Worm (Caenorhabditis elegans) whole organism, midembryonic: ENCODE results near the gene sulp-4.
A peak's percentile ranks its signal among the peaks of the same experiment; 100 is the strongest.

ENCODE experiments used
- T22C8.4 ChIP-seq: fragments of 200-800 bp; sonication (Bioruptor generic); IDR thresholded peaks from 2 replicates; pipeline ENCODE4 v1.3.6; 2022; ENCODE audit warnings: missing genetic modification characterization, missing compliant biosample characterization
- cog-1 ChIP-seq: sonication (generic microtip); optimal IDR thresholded peaks from 2 replicates; lab custom pipeline; 2016; ENCODE audit warnings: missing genetic modification characterization, missing compliant biosample characterization
- flt-1 ChIP-seq: fragments of 200-800 bp; sonication (Bioruptor generic); IDR thresholded peaks from 2 replicates; pipeline ENCODE4 v1.3.6; 2022; ENCODE audit warnings: missing genetic modification characterization, missing compliant biosample characterization
- klf-2 ChIP-seq: fragments of 200-800 bp; sonication (Bioruptor generic); conservative IDR thresholded peaks from 2 replicates; pipeline ENCODE4 v1.3.6; 2022; ENCODE audit warnings: missing genetic modification reagents, missing genetic modification characterization, missing compliant biosample characterization
- med-1 ChIP-seq: sonication (generic microtip); optimal IDR thresholded peaks from 2 replicates; lab custom pipeline; 2017; ENCODE audit warnings: missing genetic modification characterization, mild to moderate bottlenecking, missing compliant biosample characterization, antibody characterized with exemption, missing genetic modification reagents; ENCODE audit not compliant: insufficient read depth
- ref-1 ChIP-seq: fragments of 200-800 bp; sonication (Bioruptor generic); conservative IDR thresholded peaks from 2 replicates; pipeline ENCODE4 v1.3.6; 2022; ENCODE audit warnings: missing genetic modification reagents, missing genetic modification characterization, missing compliant biosample characterization
- tab-1 ChIP-seq: fragments of 200-800 bp; sonication (Bioruptor generic); IDR thresholded peaks from 2 replicates; pipeline ENCODE4 v1.3.6; 2022; ENCODE audit warnings: missing genetic modification characterization, missing compliant biosample characterization
- ztf-23 ChIP-seq: fragments of 200-800 bp; sonication (Bioruptor generic); IDR thresholded peaks from 2 replicates; pipeline ENCODE4 v1.3.6; 2022; ENCODE audit warnings: missing genetic modification reagents, missing genetic modification characterization, missing compliant biosample characterization
- ztf-29 ChIP-seq: fragments of 200-800 bp; sonication (Bioruptor generic); IDR thresholded peaks from 2 replicates; pipeline ENCODE4 v1.3.6; 2022; ENCODE audit warnings: missing genetic modification reagents, missing genetic modification characterization, missing compliant biosample characterization

The sulp-4 gene

DNA sequence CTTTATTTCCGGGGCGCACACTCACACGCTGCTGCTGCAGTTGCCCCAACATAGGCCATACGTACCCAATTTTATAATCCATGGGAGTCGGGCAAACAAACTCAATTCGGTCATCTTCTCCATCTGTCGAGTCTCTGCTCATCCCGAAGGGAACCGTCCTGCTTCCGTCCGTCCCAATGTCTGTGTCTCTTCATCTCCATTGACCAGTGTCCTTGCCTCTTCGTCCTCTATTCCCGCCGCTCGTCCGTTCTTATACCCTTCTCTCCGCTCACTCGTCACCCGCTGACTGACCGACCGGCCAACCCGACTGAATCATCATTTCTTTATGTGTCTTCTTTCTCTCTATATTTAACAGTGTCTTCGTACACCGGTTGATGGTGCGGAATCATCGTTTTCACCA lies 30.3 kb upstream of the sulp-4 start:
- TF ChIP-seq tab-1 (GFP tag; lab: Robert Waterston, UW): peak; percentile 68; the same call in 1 of the 2 replicates
- no peak for TF ChIP-seq ztf-23 (GFP tag; lab: Robert Waterston, UW)
- TF ChIP-seq cog-1 (tag; lab: Kevin White, UChicago): peak; percentile 48

DNA sequence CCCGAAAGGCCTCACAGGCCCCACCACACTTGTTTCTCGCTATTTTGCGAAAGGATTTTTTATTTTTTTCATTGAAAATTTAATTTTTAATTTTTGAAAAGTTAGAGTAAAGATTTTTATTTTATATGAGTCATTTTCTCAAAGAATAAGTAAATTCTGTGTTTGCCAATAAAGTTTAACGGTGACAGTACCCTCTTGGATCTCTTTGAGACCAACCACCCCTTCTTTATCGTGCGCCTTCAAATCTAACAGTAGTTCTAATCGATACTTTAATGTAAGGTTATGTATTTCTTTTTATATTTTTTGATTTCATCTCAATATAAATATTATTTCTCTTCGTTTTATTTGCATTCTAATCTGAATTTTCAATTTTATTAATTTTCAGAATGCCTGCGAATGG lies 29.7 kb upstream of the sulp-4 start, which contains the start of gene hmp-1:
Gene hmp-1, plus strand, starts transcription at position 380 of the 400 bp plus-strand sequence.
- TF ChIP-seq flt-1 (GFP tag; lab: Robert Waterston, UW): no peak
- TF ChIP-seq T22C8.4 (GFP tag; lab: Robert Waterston, UW): no peak
- TF ChIP-seq tab-1 (GFP tag; lab: Robert Waterston, UW): no peak
- TF ChIP-seq ztf-29: no peak
- TF ChIP-seq ref-1 (GFP tag; lab: Robert Waterston, UW): no peak
- TF ChIP-seq cog-1 (tag; lab: Kevin White, UChicago): no peak
- no peak for TF ChIP-seq med-1
- TF ChIP-seq ztf-23 (GFP tag; lab: Robert Waterston, UW): no peak
- no peak for TF ChIP-seq klf-2 (GFP tag; lab: Robert Waterston, UW)

DNA sequence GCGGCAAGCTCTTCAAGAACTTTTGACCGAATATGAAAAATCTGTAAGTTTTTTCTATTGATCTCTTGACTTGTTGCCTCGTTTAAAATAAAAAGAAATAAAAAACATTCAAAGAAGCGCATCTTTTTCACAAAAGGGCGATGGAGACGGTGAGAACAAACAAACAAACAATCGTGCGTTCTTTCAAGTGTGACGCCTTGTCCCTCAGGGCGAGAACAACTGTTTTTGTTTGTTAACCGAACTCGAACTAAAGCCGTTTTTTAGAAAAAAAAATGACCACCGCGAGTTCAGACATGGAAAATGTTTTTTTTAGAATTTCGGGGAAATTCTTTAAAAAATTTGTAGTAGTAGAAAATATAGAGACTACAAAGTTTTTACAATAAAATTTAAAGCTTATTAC lies 28.2 kb upstream of the sulp-4 start:
- TF ChIP-seq ztf-29 (no peak), klf-2 (GFP tag; lab: Robert Waterston, UW) (no peak), ztf-23 (GFP tag; lab: Robert Waterston, UW) (no peak), ref-1 (GFP tag; lab: Robert Waterston, UW) (no peak), tab-1 (GFP tag; lab: Robert Waterston, UW) (no peak), T22C8.4 (GFP tag; lab: Robert Waterston, UW) (no peak), cog-1 (tag; lab: Kevin White, UChicago) (no peak), flt-1 (GFP tag; lab: Robert Waterston, UW) (no peak), med-1 (no peak)

DNA sequence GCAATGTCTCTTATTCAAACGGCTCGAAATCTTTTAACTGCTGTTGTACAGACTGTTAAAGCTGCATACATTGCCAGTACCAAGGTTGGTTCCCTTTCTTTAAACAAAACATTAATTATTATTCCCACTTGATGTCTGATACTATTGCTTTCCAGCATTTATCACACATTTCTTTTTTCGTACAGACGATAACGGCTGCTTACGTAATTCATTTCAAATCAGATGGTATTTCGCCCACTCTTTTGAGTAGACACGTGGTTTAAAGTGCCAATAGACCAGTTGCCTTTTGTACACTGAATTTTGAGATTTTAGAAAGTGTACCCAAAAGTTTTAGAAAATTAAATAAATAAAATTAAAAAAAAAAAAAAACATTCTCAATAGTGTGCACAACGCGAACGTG lies 25.8 kb upstream of the sulp-4 start:
- TF ChIP-seq tab-1 (GFP tag; lab: Robert Waterston, UW) (no peak), cog-1 (tag; lab: Kevin White, UChicago) (no peak), T22C8.4 (GFP tag; lab: Robert Waterston, UW) (no peak), ztf-23 (GFP tag; lab: Robert Waterston, UW) (no peak), ref-1 (GFP tag; lab: Robert Waterston, UW) (no peak), med-1 (no peak), klf-2 (GFP tag; lab: Robert Waterston, UW) (no peak), ztf-29 (no peak), flt-1 (GFP tag; lab: Robert Waterston, UW) (no peak)

DNA sequence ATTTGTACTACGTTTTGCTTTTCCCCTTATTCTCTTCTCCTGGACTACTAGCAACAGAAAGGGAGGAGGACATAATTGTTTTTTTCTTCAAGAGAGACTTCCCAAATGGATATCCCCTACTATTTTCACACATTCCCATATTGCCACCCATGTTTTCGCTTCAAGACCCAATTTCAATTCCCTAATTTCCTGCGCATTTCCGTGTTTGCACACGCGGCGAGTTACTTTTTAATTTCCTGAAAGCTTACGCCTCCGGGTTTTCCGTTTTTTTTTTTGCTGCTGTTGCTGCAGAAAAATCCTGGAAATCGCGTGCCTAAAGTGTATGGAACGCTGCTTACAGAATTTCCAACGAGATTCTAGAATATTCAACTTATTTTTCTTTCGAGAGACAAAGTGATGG lies 22.9 kb upstream of the sulp-4 start:
- TF ChIP-seq flt-1 (GFP tag; lab: Robert Waterston, UW) (no peak), ztf-23 (GFP tag; lab: Robert Waterston, UW) (no peak), T22C8.4 (GFP tag; lab: Robert Waterston, UW) (no peak), ztf-29 (no peak), med-1 (no peak), ref-1 (GFP tag; lab: Robert Waterston, UW) (no peak), klf-2 (GFP tag; lab: Robert Waterston, UW) (no peak), cog-1 (tag; lab: Kevin White, UChicago) (no peak), tab-1 (GFP tag; lab: Robert Waterston, UW) (no peak)

DNA sequence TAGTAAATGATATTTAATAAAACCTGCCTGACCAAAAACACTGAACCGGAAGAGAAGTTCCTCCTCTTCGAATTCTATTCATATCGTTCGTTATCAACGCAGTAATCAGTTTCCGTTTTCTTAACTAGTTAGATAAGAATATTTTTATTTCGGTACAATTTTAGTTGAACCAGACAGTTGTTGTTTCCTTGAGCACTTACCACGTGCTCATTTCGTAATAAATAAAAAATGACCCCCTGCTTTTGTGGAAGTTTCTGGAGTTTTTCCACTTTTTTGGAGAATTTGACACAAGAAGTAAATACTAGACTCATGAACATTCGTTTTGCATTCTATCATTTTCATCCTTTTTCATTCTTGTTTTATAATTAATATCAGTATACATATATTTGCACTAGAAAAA lies 21.4 kb upstream of the sulp-4 start:
- no peak for TF ChIP-seq ztf-29
- no peak for TF ChIP-seq ztf-23 (GFP tag; lab: Robert Waterston, UW)
- TF ChIP-seq ref-1 (GFP tag; lab: Robert Waterston, UW): no peak
- TF ChIP-seq med-1: no peak
- TF ChIP-seq cog-1 (tag; lab: Kevin White, UChicago): no peak

DNA sequence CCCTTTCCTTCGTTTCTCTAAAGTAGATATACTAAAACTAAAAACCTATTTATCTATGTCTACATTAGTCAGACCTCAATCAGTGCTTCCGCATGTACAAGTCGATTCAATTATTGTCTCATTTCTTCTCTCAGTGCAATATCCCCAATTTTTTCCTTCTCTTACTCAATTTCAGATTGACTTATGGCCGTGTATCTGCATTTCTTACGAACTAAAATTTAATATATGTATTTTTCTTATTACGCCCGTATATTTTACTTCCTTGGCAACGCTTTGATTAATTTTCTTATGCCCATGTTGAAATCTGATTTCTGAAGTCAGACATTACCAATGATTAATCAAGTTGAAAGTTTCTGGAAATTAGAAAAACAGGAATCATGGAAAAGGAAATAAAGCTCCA lies 20.3 kb upstream of the sulp-4 start:
- TF ChIP-seq cog-1 (tag; lab: Kevin White, UChicago) (no peak), ref-1 (GFP tag; lab: Robert Waterston, UW) (no peak), ztf-23 (GFP tag; lab: Robert Waterston, UW) (no peak), med-1 (no peak), tab-1 (GFP tag; lab: Robert Waterston, UW) (no peak), flt-1 (GFP tag; lab: Robert Waterston, UW) (no peak), T22C8.4 (GFP tag; lab: Robert Waterston, UW) (no peak), klf-2 (GFP tag; lab: Robert Waterston, UW) (no peak), ztf-29 (no peak)

DNA sequence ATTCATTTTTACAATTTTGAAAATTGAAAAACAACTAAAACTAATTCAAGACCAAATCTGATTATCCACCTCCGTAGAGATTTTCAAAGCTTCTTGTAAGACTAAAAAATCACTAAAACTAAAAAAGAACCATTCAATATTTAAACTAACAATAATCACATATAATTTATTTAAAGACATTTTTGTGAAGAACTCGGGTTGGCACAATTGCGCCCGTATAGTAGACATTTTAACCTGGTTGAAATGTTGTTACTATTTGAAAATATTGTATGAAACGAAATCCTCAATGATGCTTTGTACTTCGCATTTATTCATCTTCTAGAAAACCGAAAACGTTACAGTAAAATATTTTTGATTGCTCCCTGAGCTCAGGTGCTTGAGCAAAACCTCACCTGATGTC lies 19.1 kb upstream of the sulp-4 start:
- TF ChIP-seq flt-1 (GFP tag; lab: Robert Waterston, UW) (no peak), med-1 (no peak), ztf-29 (no peak), klf-2 (GFP tag; lab: Robert Waterston, UW) (no peak), tab-1 (GFP tag; lab: Robert Waterston, UW) (no peak), T22C8.4 (GFP tag; lab: Robert Waterston, UW) (no peak), ref-1 (GFP tag; lab: Robert Waterston, UW) (no peak), cog-1 (tag; lab: Kevin White, UChicago) (no peak), ztf-23 (GFP tag; lab: Robert Waterston, UW) (no peak)

DNA sequence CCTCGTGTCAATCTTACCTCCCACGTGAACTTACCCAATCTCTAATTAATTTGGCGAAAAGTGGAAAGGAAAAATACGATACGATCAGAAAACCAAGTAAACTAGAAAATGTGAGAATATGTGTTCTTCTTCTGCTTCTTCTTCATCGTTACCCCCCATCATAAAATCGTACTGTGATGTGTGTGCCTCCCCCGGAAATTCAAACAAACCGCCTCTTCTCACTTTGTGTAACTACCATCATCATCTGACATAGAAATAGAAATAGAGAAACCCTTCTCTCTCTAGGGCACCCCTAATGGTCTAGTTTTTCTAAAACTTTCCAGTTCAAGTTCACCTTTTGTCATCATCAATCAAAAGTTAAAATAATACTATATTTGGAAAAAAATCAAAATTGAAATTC lies 17.4 kb upstream of the sulp-4 start:
- TF ChIP-seq cog-1 (tag; lab: Kevin White, UChicago): no peak
- TF ChIP-seq tab-1 (GFP tag; lab: Robert Waterston, UW): no peak
- TF ChIP-seq med-1: no peak
- no peak for TF ChIP-seq klf-2 (GFP tag; lab: Robert Waterston, UW)
- no peak for TF ChIP-seq ztf-23 (GFP tag; lab: Robert Waterston, UW)
- TF ChIP-seq flt-1 (GFP tag; lab: Robert Waterston, UW): no peak
- TF ChIP-seq ref-1 (GFP tag; lab: Robert Waterston, UW): no peak
- no peak for TF ChIP-seq T22C8.4 (GFP tag; lab: Robert Waterston, UW)
- TF ChIP-seq ztf-29: no peak

DNA sequence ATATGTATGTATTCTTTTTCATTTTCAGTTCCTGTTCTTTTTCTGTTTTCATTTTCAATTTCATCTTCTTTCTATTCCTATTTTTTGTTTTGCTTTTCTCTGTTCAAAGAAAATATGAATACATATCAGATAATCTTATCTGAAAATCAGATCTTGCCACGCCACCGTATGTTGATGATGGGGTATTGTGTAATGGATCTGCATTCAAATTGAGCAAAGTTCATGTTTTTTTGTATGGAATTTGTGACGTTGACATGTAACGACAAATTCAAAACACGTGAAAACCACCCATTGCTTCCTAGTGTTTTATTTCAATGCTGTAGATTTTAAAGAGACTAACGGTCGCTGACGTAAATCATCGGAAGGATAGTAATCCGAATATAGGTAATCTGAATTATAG lies 16.9 kb upstream of the sulp-4 start:
- TF ChIP-seq T22C8.4 (GFP tag; lab: Robert Waterston, UW) (no peak), tab-1 (GFP tag; lab: Robert Waterston, UW) (no peak), ref-1 (GFP tag; lab: Robert Waterston, UW) (no peak), med-1 (no peak), ztf-23 (GFP tag; lab: Robert Waterston, UW) (no peak), ztf-29 (no peak), flt-1 (GFP tag; lab: Robert Waterston, UW) (no peak), klf-2 (GFP tag; lab: Robert Waterston, UW) (no peak), cog-1 (tag; lab: Kevin White, UChicago) (no peak)
